Fruit fly (Drosophila melanogaster) whole organism, embryonic: ENCODE measurements around the gene fliI.
A peak's percentile ranks its signal among the peaks of the same experiment; 100 is the strongest.

ENCODE experiments used
- Atf6 ChIP-seq: fragments of 200-800 bp; sonication (Bioruptor generic); IDR thresholded peaks from 2 replicates; pipeline ENCODE4 v1.3.6; 2022; ENCODE audit warnings: missing biosample characterization, missing genetic modification characterization
- B-H1 ChIP-seq: fragments of 200-800 bp; sonication (Bioruptor generic); IDR thresholded peaks from 3 replicates; pipeline ENCODE4 v1.3.6; 2022; ENCODE audit warnings: missing biosample characterization, missing genetic modification characterization
- CG11695 ChIP-seq: fragments of 200-800 bp; sonication (Bioruptor generic); IDR thresholded peaks from 3 replicates; pipeline ENCODE4 v1.3.6; 2022; ENCODE audit warnings: missing biosample characterization, missing genetic modification characterization
- CG12219 ChIP-seq: fragments of 200-800 bp; sonication (Bioruptor generic); optimal IDR thresholded peaks from 3 replicates; lab custom pipeline; 2018; ENCODE audit warnings: missing biosample characterization, mild to moderate bottlenecking, missing genetic modification characterization
- CG12659 ChIP-seq: fragments of 200-800 bp; sonication (Bioruptor generic); optimal IDR thresholded peaks from 3 replicates; lab custom pipeline; 2017; ENCODE audit warnings: mild to moderate bottlenecking, missing biosample characterization, missing genetic modification reagents, missing genetic modification characterization
- CG1602 ChIP-seq: fragments of 200-800 bp; sonication (Bioruptor generic); optimal IDR thresholded peaks from 3 replicates; lab custom pipeline; 2016; ENCODE audit warnings: missing biosample characterization, missing genetic modification characterization
- CG18619 ChIP-seq: fragments of 200-800 bp; sonication (Bioruptor generic); optimal IDR thresholded peaks from 3 replicates; lab custom pipeline; 2017; ENCODE audit warnings: missing biosample characterization, mild to moderate bottlenecking, missing genetic modification characterization
- CG2678 ChIP-seq: fragments of 200-800 bp; sonication (Bioruptor generic); optimal IDR thresholded peaks from 3 replicates; lab custom pipeline; 2019; ENCODE audit warnings: missing biosample characterization, mild to moderate bottlenecking, missing genetic modification characterization, moderate library complexity
- CG30403 ChIP-seq: fragments of 200-800 bp; sonication (Bioruptor generic); optimal IDR thresholded peaks from 3 replicates; lab custom pipeline; 2016; ENCODE audit warnings: missing biosample characterization, missing genetic modification characterization
- CG3065 ChIP-seq: fragments of 200-800 bp; sonication (Bioruptor generic); optimal IDR thresholded peaks from 2 replicates; lab custom pipeline; 2016; ENCODE audit warnings: missing biosample characterization, missing genetic modification characterization
- CG3847 ChIP-seq: fragments of 200-800 bp; sonication (Bioruptor generic); IDR thresholded peaks from 2 replicates; pipeline ENCODE4 v1.3.6; 2022; ENCODE audit warnings: missing biosample characterization, missing genetic modification characterization
- CG3995 ChIP-seq: fragments of 200-800 bp; sonication (Bioruptor generic); optimal IDR thresholded peaks from 3 replicates; lab custom pipeline; 2016; ENCODE audit warnings: missing biosample characterization, missing genetic modification characterization
- CG6272 ChIP-seq: fragments of 200-800 bp; sonication (Bioruptor generic); IDR thresholded peaks from 2 replicates; pipeline ENCODE4 v1.3.6; 2022; ENCODE audit warnings: missing biosample characterization, missing genetic modification characterization
- CG7987 ChIP-seq: fragments of 200-800 bp; sonication (Bioruptor generic); optimal IDR thresholded peaks from 2 replicates; lab custom pipeline; 2018; ENCODE audit warnings: missing biosample characterization, mild to moderate bottlenecking, missing genetic modification characterization, moderate library complexity
- CG8944 ChIP-seq: fragments of 200-800 bp; sonication (Bioruptor generic); optimal IDR thresholded peaks from 3 replicates; lab custom pipeline; 2016; ENCODE audit warnings: missing biosample characterization, missing genetic modification characterization
- CG9437 ChIP-seq: fragments of 200-800 bp; sonication (Bioruptor generic); optimal IDR thresholded peaks from 2 replicates; lab custom pipeline; 2018; ENCODE audit warnings: missing biosample characterization, mild to moderate bottlenecking, missing genetic modification characterization
- Chrac-16 ChIP-seq: fragments of 200-800 bp; sonication (Bioruptor generic); optimal IDR thresholded peaks from 3 replicates; lab custom pipeline; 2016; ENCODE audit warnings: missing biosample characterization, missing genetic modification characterization
- E2f1 ChIP-seq: fragments of 200-800 bp; sonication (Bioruptor generic); IDR thresholded peaks from 2 replicates; pipeline ENCODE4 v1.3.6; 2022; ENCODE audit warnings: missing biosample characterization, missing genetic modification characterization
- Max ChIP-seq: fragments of 200-800 bp; sonication (Bioruptor generic); optimal IDR thresholded peaks from 2 replicates; lab custom pipeline; 2016; ENCODE audit warnings: missing biosample characterization, mild to moderate bottlenecking, missing genetic modification characterization
- NC2α ChIP-seq: fragments of 200-800 bp; sonication (Bioruptor generic); optimal IDR thresholded peaks from 2 replicates; lab custom pipeline; 2016; ENCODE audit warnings: missing biosample characterization, missing genetic modification characterization
- NC2β ChIP-seq: fragments of 200-800 bp; sonication (Bioruptor generic); optimal IDR thresholded peaks from 2 replicates; lab custom pipeline; 2016; ENCODE audit warnings: missing biosample characterization, missing genetic modification characterization
- Oli ChIP-seq: fragments of 200-800 bp; sonication (Bioruptor generic); optimal IDR thresholded peaks from 2 replicates; lab custom pipeline; 2018; ENCODE audit warnings: missing biosample characterization, mild to moderate bottlenecking, missing genetic modification characterization, moderate library complexity
- Ravus ChIP-seq: fragments of 200-800 bp; sonication (Bioruptor generic); IDR thresholded peaks from 2 replicates; pipeline ENCODE4 v1.3.6; 2022; ENCODE audit warnings: missing biosample characterization, missing genetic modification characterization
- Rx ChIP-seq: fragments of 200-800 bp; sonication (Bioruptor generic); IDR thresholded peaks from 2 replicates; pipeline ENCODE4 v1.3.6; 2022; ENCODE audit warnings: missing biosample characterization, missing genetic modification characterization
- TFAM ChIP-seq: fragments of 200-800 bp; sonication (Bioruptor generic); optimal IDR thresholded peaks from 2 replicates; lab custom pipeline; 2017; ENCODE audit warnings: missing biosample characterization, missing genetic modification characterization, inconsistent platforms
- Usf ChIP-seq: fragments of 200-800 bp; sonication (Bioruptor generic); optimal IDR thresholded peaks from 2 replicates; lab custom pipeline; 2017; ENCODE audit warnings: missing genotype, missing biosample characterization, missing genetic modification characterization
- Vsx1 ChIP-seq: fragments of 200-800 bp; sonication (Bioruptor generic); optimal IDR thresholded peaks from 2 replicates; lab custom pipeline; 2017; ENCODE audit warnings: missing biosample characterization, mild to moderate bottlenecking, missing genetic modification characterization, missing genetic modification reagents
- ash1 ChIP-seq: fragments of 200-800 bp; sonication (Bioruptor generic); optimal IDR thresholded peaks from 2 replicates; lab custom pipeline; 2018; ENCODE audit warnings: missing biosample characterization, mild to moderate bottlenecking, missing genetic modification characterization
- bsh ChIP-seq, 2 experiments: fragments of 200-800 bp; sonication (Bioruptor generic); optimal IDR thresholded peaks; 2 replicates each; lab custom pipeline; 2017 to 2018; ENCODE audit warnings: mild to moderate bottlenecking in 2 of 2, missing biosample characterization in 2 of 2, missing genetic modification characterization in 2 of 2, moderate library complexity in 1 of 2
- caup ChIP-seq: fragments of 200-800 bp; sonication (Bioruptor generic); optimal IDR thresholded peaks from 3 replicates; lab custom pipeline; 2017; ENCODE audit warnings: missing biosample characterization, mild to moderate bottlenecking, missing genetic modification characterization, moderate library complexity; ENCODE audit not compliant: severe bottlenecking
- crc ChIP-seq: fragments of 200-800 bp; sonication (Bioruptor generic); optimal IDR thresholded peaks from 2 replicates; lab custom pipeline; 2016; ENCODE audit warnings: missing biosample characterization, missing genetic modification characterization
- da ChIP-seq: fragments of 200-800 bp; sonication (Bioruptor generic); optimal IDR thresholded peaks from 2 replicates; lab custom pipeline; 2016; ENCODE audit warnings: missing biosample characterization, missing genetic modification characterization
- esg ChIP-seq: fragments of 200-800 bp; sonication (Bioruptor generic); conservative IDR thresholded peaks from 2 replicates; pipeline ENCODE4 v1.3.6; 2022; ENCODE audit warnings: missing biosample characterization, missing genetic modification characterization
- fd3F ChIP-seq: fragments of 200-800 bp; sonication (Bioruptor generic); optimal IDR thresholded peaks from 2 replicates; lab custom pipeline; 2018; ENCODE audit warnings: missing biosample characterization, mild to moderate bottlenecking, missing genetic modification characterization, moderate library complexity
- hb ChIP-seq: fragments of 200-800 bp; sonication (Bioruptor generic); IDR thresholded peaks from 3 replicates; pipeline ENCODE4 v1.3.6; 2022; ENCODE audit warnings: missing biosample characterization, missing genetic modification characterization; ENCODE audit not compliant: partially characterized antibody
- jing ChIP-seq: fragments of 200-800 bp; sonication (Bioruptor generic); optimal IDR thresholded peaks from 2 replicates; lab custom pipeline; 2018; ENCODE audit warnings: missing biosample characterization, mild to moderate bottlenecking, missing genetic modification characterization
- kah ChIP-seq: fragments of 200-800 bp; sonication (Bioruptor generic); optimal IDR thresholded peaks from 2 replicates; lab custom pipeline; 2018; ENCODE audit warnings: missing biosample characterization, mild to moderate bottlenecking, missing genetic modification characterization
- kni ChIP-seq: fragments of 200-800 bp; sonication (Bioruptor generic); optimal IDR thresholded peaks from 3 replicates; lab custom pipeline; 2017; ENCODE audit warnings: mild to moderate bottlenecking, missing biosample characterization, missing genetic modification reagents, missing genetic modification characterization
- nerfin-1 ChIP-seq: fragments of 200-800 bp; sonication (Bioruptor generic); optimal IDR thresholded peaks from 3 replicates; lab custom pipeline; 2019; ENCODE audit warnings: missing biosample characterization, mild to moderate bottlenecking, missing genetic modification characterization, moderate library complexity
- pho ChIP-seq: fragments of 200-800 bp; sonication (Bioruptor generic); optimal IDR thresholded peaks from 2 replicates; lab custom pipeline; 2016; ENCODE audit warnings: missing biosample characterization, missing genetic modification characterization
- pros ChIP-seq: fragments of 200-800 bp; sonication (Bioruptor generic); optimal IDR thresholded peaks from 3 replicates; lab custom pipeline; 2019; ENCODE audit warnings: missing biosample characterization, mild to moderate bottlenecking, missing genetic modification characterization, moderate library complexity
- ro ChIP-seq: fragments of 200-800 bp; sonication (Bioruptor generic); IDR thresholded peaks from 2 replicates; pipeline ENCODE4 v1.3.6; 2022; ENCODE audit warnings: missing biosample characterization, missing genetic modification characterization
- shn ChIP-seq: fragments of 200-800 bp; sonication (Bioruptor generic); optimal IDR thresholded peaks from 3 replicates; lab custom pipeline; 2016; ENCODE audit warnings: missing biosample characterization, missing genetic modification characterization
- sna ChIP-seq: fragments of 200-800 bp; sonication (Bioruptor generic); IDR thresholded peaks from 2 replicates; pipeline ENCODE4 v1.3.6; 2022; ENCODE audit warnings: missing biosample characterization, missing genetic modification characterization; ENCODE audit not compliant: partially characterized antibody
- tin ChIP-seq: fragments of 200-800 bp; sonication (Bioruptor generic); optimal IDR thresholded peaks from 3 replicates; lab custom pipeline; 2016; ENCODE audit warnings: missing biosample characterization, missing genetic modification characterization
- tll ChIP-seq, 2 experiments: fragments of 200-800 bp in 1 of 2; fragments of >200 bp in 1 of 2; sonication (Bioruptor generic) in 1 of 2; optimal IDR thresholded peaks; 2 replicates each; lab custom pipeline; 2017 to 2019; ENCODE audit warnings: missing biosample characterization in 2 of 2, missing genetic modification characterization in 2 of 2, mild to moderate bottlenecking in 1 of 2, moderate library complexity in 1 of 2
- trh ChIP-seq: fragments of 200-800 bp; sonication (Bioruptor generic); optimal IDR thresholded peaks from 2 replicates; lab custom pipeline; 2016; ENCODE audit warnings: missing biosample characterization, missing genetic modification characterization
- vvl ChIP-seq: fragments of 200-800 bp; sonication (Bioruptor generic); IDR thresholded peaks from 2 replicates; pipeline ENCODE4 v1.3.6; 2022; ENCODE audit warnings: missing biosample characterization, missing genetic modification characterization
- wdn ChIP-seq: fragments of 200-800 bp; sonication (Bioruptor generic); IDR thresholded peaks from 2 replicates; pipeline ENCODE4 v1.3.6; 2022; ENCODE audit warnings: missing biosample characterization, missing genetic modification characterization

fliI gene

DNA sequence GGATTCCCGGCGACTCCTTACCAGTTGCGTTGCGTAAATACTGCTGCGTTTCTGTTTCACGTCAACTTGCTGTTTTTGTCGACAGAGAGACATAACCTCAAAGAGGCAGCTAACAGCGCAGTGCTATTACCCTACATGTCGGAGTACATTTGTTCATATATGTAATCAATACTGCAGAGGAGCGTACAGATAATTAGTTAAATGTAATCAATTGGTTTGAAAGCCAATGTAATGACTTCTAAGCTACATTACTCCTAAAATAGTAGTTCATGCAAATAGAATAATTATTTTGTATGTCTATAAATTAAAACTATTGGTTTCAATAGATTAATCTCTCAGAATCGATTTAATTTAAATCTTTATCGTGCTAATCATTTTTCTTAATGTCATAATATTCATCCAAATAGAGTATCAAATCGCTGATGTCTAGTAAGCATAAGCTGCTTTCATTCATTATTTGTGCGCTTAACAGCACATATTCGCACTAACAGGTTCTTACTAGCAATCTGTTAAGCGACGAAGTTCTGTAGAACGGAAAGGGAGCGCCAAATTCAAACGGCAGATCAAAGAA is 20.3 kb upstream of the fliI start, which contains the start of the genes SLIRP1 and anox (continued):
- peak; percentile 81 for TF ChIP-seq pho (GFP tag; lab: Kevin White, UChicago)
- TF ChIP-seq tin (GFP tag; lab: Kevin White, UChicago), result peak; percentile 83
- TF ChIP-seq CG11695, result peak; percentile 89
- TF ChIP-seq B-H1 (GFP tag; lab: Robert Waterston, UW), result peak; percentile 56; the same call in 1 of the 3 replicates
- peak; percentile 83 for TF ChIP-seq CG12219
- TF ChIP-seq nerfin-1 (tag; lab: Kevin White, UChicago), result peak; percentile 82
- peak; percentile 80 for TF ChIP-seq CG3847 (GFP tag; lab: Robert Waterston, UW)
- no peak for TF ChIP-seq ash1 (GFP tag; lab: Kevin White, UChicago)
- TF ChIP-seq CG6272 (GFP tag; lab: Robert Waterston, UW), result peak; percentile 48; the same call in 1 of the 2 replicates
- peak; percentile 91 for TF ChIP-seq Oli (tag; lab: Kevin White, UChicago)
- TF ChIP-seq pros (GFP tag; lab: Kevin White, UChicago), result peak; percentile 18
- peak; percentile 80 for TF ChIP-seq vvl
- TF ChIP-seq tll (GFP tag; optimal IDR thresholded peaks at IDR 0.05; lab: Kevin White, UChicago), result peak in 1 of 2 experiments; percentile 29
- TF ChIP-seq NC2α (GFP tag; lab: Kevin White, UChicago), result peak; percentile 69
- peak; percentile 78 for TF ChIP-seq fd3F
- TF ChIP-seq shn, result peak; percentile 84
- peak; percentile 66 for TF ChIP-seq kni (GFP tag; lab: Kevin White, UChicago)
- peak; percentile 75 for TF ChIP-seq Max
- TF ChIP-seq CG2678 (tag; lab: Kevin White, UChicago), result peak; percentile 95
- TF ChIP-seq Chrac-16 (GFP tag; lab: Kevin White, UChicago), result peak; percentile 87
- TF ChIP-seq CG18619 (GFP tag; lab: Kevin White, UChicago), result peak; percentile 91
- TF ChIP-seq bsh (GFP tag; optimal IDR thresholded peaks at IDR 0.05; lab: Kevin White, UChicago), result peak; percentile 52 to 87

DNA sequence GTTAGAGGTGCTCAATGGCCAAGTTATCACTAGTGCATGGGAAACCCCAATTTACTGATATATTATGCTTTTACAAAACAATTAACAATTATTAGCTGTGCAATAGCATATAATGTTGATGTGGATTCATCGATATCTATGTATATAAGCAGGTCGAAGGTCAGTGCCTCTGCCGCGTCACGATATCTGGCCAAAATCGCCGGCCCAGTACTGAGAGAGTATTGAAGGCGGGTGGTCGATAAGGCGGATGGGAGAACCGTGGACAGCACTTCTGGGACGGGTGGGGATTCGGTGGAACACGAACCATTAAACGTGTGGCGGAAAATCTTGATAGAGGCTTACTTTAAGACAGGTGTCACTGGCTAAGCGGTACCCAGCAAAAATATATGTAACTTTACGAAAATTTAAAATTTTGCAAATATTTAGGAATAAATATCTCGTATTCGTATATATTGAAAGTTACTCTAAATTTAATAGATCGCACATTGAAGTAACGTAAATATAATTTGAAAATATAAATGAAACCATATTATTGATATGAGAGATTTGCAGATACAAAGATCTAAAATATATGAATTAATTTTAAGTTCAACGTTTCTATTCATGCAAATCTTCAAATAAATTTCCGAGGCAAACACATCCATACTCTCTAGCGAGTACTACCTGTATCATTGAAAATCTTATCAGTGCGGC is 17.1 kb upstream of the fliI start:
- TF ChIP-seq jing (GFP tag; lab: Kevin White, UChicago) (no peak), CG12659 (GFP tag; lab: Kevin White, UChicago) (no peak), hb (no peak), kah (peak; percentile 20), da (GFP tag; lab: Kevin White, UChicago) (no peak), CG7987 (GFP tag; lab: Kevin White, UChicago) (no peak), CG3995 (GFP tag; lab: Kevin White, UChicago) (peak; percentile 17), Ravus (GFP tag; lab: Robert Waterston, UW) (no peak), sna (GFP tag; lab: Robert Waterston, UW) (no peak), CG30403 (peak; percentile 12), Rx (no peak), wdn (no peak), ro (GFP tag; lab: Robert Waterston, UW) (no peak), CG8944 (GFP tag; lab: Kevin White, UChicago) (no peak), TFAM (no peak), E2f1 (peak; percentile 60), CG1602 (GFP tag; lab: Kevin White, UChicago) (peak; percentile 6), NC2β (GFP tag; lab: Kevin White, UChicago) (no peak), Atf6 (GFP tag; lab: Robert Waterston, UW) (peak; percentile 47; the same call in 1 of the 2 replicates), crc (GFP tag; lab: Kevin White, UChicago) (no peak), trh (GFP tag; lab: Kevin White, UChicago) (no peak), CG9437 (GFP tag; lab: Kevin White, UChicago) (no peak), Usf (GFP tag; lab: Kevin White, UChicago) (no peak), esg (GFP tag; lab: Robert Waterston, UW) (peak; percentile 42; the same call in 1 of the 2 replicates), caup (peak; percentile 46), CG3065 (no peak), Vsx1 (no peak)
